Fruit fly (Drosophila melanogaster): ENCODE results near the gene Jon25Biii.

The Jon25Biii gene

DNA sequence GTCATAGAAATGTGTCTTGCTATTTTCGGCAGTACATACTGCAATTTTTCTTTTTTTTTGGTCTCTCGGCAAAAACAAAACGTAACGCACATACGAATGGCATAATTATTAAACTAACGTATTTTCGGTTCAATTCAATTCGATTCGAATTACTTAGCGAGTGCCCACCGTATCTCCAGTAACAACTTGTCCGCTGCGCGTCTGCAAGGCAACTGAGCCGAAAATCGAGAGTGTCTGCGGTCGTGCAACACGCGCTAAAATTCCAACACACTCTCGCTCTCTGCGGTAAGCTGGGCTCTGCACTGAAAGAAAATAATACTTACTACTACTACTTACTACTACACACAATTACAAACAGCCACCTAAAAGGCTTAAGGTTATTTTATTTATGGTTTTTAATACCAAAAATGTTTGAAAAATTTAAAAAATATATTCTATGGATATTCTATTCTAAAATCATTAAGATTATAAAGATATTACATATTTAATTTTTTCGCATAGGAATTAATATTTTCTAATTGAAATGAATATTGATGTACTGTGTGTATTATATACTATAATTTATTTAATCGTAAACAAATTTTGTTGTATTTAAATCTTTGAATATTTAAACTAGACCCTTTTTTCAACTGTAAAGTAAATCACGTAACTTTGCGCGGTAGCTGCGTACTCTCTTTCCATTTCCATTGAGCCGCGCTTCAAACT, 43.9 kb downstream of the Jon25Biii start, which contains the start of gene snsl (continued):
- TF ChIP-seq CG11504 (tag; optimal IDR thresholded peaks at IDR 0.05) (peak; percentile 90), CG32767 (GFP tag; IDR thresholded peaks at IDR 0.05) (peak; percentile 27; the same call in 1 of the 2 replicates), ken (GFP tag; IDR thresholded peaks at IDR 0.05) (peak; percentile 56; the same call in 1 of the 3 replicates), CG17612 (GFP tag; IDR thresholded peaks at IDR 0.05) (no peak), MBD-R2 (GFP tag; IDR thresholded peaks at IDR 0.05) (peak; percentile 21; the same call in 1 of the 2 replicates), tup (GFP tag; optimal IDR thresholded peaks at IDR 0.05) (no peak), CG5180 (GFP tag; optimal IDR thresholded peaks at IDR 0.05) (peak; percentile 49), CG1024 (GFP tag; IDR thresholded peaks at IDR 0.05) (no peak), jigr1 (GFP tag; IDR thresholded peaks at IDR 0.05) (0 out of 3 replicates have a peak, but pooled peaks have one; percentile 36), Eip74EF (GFP tag; optimal IDR thresholded peaks at IDR 0.05) (peak in 1 of 2 experiments; percentile 85), sens (GFP tag) (peak; percentile 84), CG2889 (GFP tag; IDR thresholded peaks at IDR 0.05) (0 out of 3 replicates have a peak, but pooled peaks have one; percentile 27), Oli (tag; optimal IDR thresholded peaks at IDR 0.05) (peak; percentile 80), Dbx (GFP tag; IDR thresholded peaks at IDR 0.05) (0 out of 3 replicates have a peak, but pooled peaks have one; percentile 14), Blimp-1 (GFP tag; optimal IDR thresholded peaks at IDR 0.05) (peak; percentile 64), CG31388 (GFP tag; optimal IDR thresholded peaks at IDR 0.05) (no peak), ATbp (GFP tag; optimal IDR thresholded peaks at IDR 0.05) (peak; percentile 36), dysf (GFP tag; IDR thresholded peaks at IDR 0.05) (peak; percentile 73), ci (GFP tag; IDR thresholded peaks at IDR 0.05) (peak; percentile 58; the same call in 2 of the 3 replicates), az2 (GFP tag; optimal IDR thresholded peaks at IDR 0.05) (peak; percentile 23), CG2678 (tag; optimal IDR thresholded peaks at IDR 0.05) (peak; percentile 88), CG17328 (GFP tag; IDR thresholded peaks at IDR 0.05) (0 out of 2 replicates have a peak, but pooled peaks have one; percentile 10), CG6854 (GFP tag; optimal IDR thresholded peaks at IDR 0.05) (peak; percentile 10), nerfin-2 (GFP tag; IDR thresholded peaks at IDR 0.05; ENCODE audit: partially characterized antibody) (no peak), E2f1 (GFP tag; IDR thresholded peaks at IDR 0.05) (peak; percentile 53; the same call in 1 of the 2 replicates), Doc2 (GFP tag; IDR thresholded peaks at IDR 0.05) (no peak), CrebB (tag; optimal IDR thresholded peaks at IDR 0.05) (no peak), Meics (GFP tag; optimal IDR thresholded peaks at IDR 0.05) (peak; percentile 65), ftz-f1 (GFP tag; optimal IDR thresholded peaks at IDR 0.05) (no peak), gsb (GFP tag; IDR thresholded peaks at IDR 0.05) (no peak), CG2712 (tag; optimal IDR thresholded peaks at IDR 0.05) (peak; percentile 81), CG11560 (tag; IDR thresholded peaks at IDR 0.05) (no peak), Opbp (GFP tag; IDR thresholded peaks at IDR 0.05; ENCODE audit: partially characterized antibody) (no peak), Taf1 (GFP tag; IDR thresholded peaks at IDR 0.05) (no peak), CG7839 (tag; optimal IDR thresholded peaks at IDR 0.05) (peak; percentile 83), CG1603 (tag; optimal IDR thresholded peaks at IDR 0.05) (peak; percentile 32), NfI (GFP tag; optimal IDR thresholded peaks at IDR 0.05) (peak; percentile 23), CG18262 (tag; optimal IDR thresholded peaks at IDR 0.05) (peak; percentile 85), lola (GFP tag; optimal IDR thresholded peaks at IDR 0.05) (peak in 1 of 3 experiments; percentile 52), CG10654 (GFP tag; optimal IDR thresholded peaks at IDR 0.05) (peak; percentile 1), grau (tag; optimal IDR thresholded peaks at IDR 0.05) (peak; percentile 77), CG18619 (GFP tag; optimal IDR thresholded peaks at IDR 0.05) (peak; percentile 65), CG7745 (tag; optimal IDR thresholded peaks at IDR 0.05) (no peak), CG17912 (GFP tag; optimal IDR thresholded peaks at IDR 0.05) (no peak), CG6689 (GFP tag; IDR thresholded peaks at IDR 0.05) (peak; percentile 53), Nf-YC (tag; optimal IDR thresholded peaks at IDR 0.05) (peak; percentile 81), CG12071 (GFP tag; optimal IDR thresholded peaks at IDR 0.05) (no peak), Tbp (GFP tag; optimal IDR thresholded peaks at IDR 0.05) (no peak)
